Worm (Caenorhabditis elegans) whole organism, L4/young adult: Measurements from ENCODE around the gene acbp-7.

ENCODE experiments used
- W03F9.2 ChIP-seq: fragments of 150-350 bp; optimal IDR thresholded peaks from 2 replicates; lab custom pipeline; 2014; ENCODE audit warnings: missing biosample characterization, missing genetic modification characterization
- dao-5 ChIP-seq: sonication (generic microtip); optimal IDR thresholded peaks from 2 replicates; lab custom pipeline; 2016; ENCODE audit warnings: missing genotype, missing genetic modification characterization, moderate library complexity, missing compliant biosample characterization
- him-1 ChIP-seq: sonication (generic microtip); optimal IDR thresholded peaks from 2 replicates; lab custom pipeline; 2016; ENCODE audit warnings: missing genotype, missing genetic modification reagents, missing genetic modification characterization, missing compliant biosample characterization

ce11 chrIII:4874671-4875070, 37.1 kb downstream of the acbp-7 start, which contains the start of gene C35D10.12:
- TF ChIP-seq dao-5 (tag; lab: Kevin White, UChicago), result no peak
- no peak for TF ChIP-seq W03F9.2 (tag; lab: Kevin White, UChicago)
- no peak for TF ChIP-seq him-1 (tag; lab: Kevin White, UChicago)
